Worm (Caenorhabditis elegans): ENCODE data around the gene Y44A6D.3.

Y44A6D.3 gene

DNA sequence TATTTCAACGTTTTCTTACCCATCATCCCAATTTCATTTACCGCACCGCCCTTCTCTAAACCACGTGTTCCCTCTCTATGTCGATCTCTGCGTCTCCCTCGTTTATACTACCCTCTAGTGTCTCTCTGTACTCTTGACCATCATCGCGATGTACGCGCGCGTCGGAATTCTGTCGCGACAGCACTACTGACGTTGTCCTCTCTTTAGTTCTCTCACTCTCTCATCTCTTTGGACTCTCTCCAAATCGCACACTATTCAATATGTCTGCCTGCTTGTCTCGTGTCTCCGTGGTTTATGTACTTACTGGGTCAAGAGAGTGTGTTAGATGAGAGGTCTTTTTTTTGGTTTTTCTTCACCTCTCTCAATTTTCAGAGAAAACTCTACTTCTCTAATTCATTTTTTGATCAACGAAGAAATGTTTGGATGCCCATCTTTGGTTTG is 13.9 kb downstream of the Y44A6D.3 start (continued):
- TF ChIP-seq lim-7 (GFP tag; IDR thresholded peaks at IDR 0.05) (peak; percentile 20; the same call in 1 of the 2 replicates), daf-16 (GFP tag; optimal IDR thresholded peaks at IDR 0.05) (peak; percentile 80 to 84), daf-16 (tag; optimal IDR thresholded peaks at IDR 0.05) (peak; percentile 72), ceh-44 (GFP tag; IDR thresholded peaks at IDR 0.05) (no peak), nhr-102 (tag; optimal IDR thresholded peaks at IDR 0.05) (peak; percentile 84), lin-13 (GFP tag; optimal IDR thresholded peaks at IDR 0.05) (peak; percentile 44), daf-8 (GFP tag; IDR thresholded peaks at IDR 0.05) (no peak), lir-3 (tag; optimal IDR thresholded peaks at IDR 0.05) (no peak), hmg-1.1 (GFP tag; IDR thresholded peaks at IDR 0.05) (peak; percentile 97), zip-2 (tag; optimal IDR thresholded peaks at IDR 0.05) (peak; percentile 67), nhr-25 (tag; optimal IDR thresholded peaks at IDR 0.05; ENCODE audit: borderline replicate concordance, insufficient read depth) (peak; percentile 92), aha-1 (tag) (peak; percentile 100), ces-1 (GFP tag; optimal IDR thresholded peaks at IDR 0.05) (peak; percentile 69), nhr-41 (GFP tag; IDR thresholded peaks at IDR 0.05) (peak; percentile 72; the same call in 1 of the 2 replicates), T20F7.1 (GFP tag; optimal IDR thresholded peaks at IDR 0.05) (peak; percentile 71), nhr-42 (GFP tag; IDR thresholded peaks at IDR 0.05) (peak; percentile 76; the same call in 1 of the 2 replicates), arid-1 (GFP tag; conservative IDR thresholded peaks at IDR 0.05) (peak; percentile 83), F49E8.2 (tag; optimal IDR thresholded peaks at IDR 0.05; ENCODE audit: borderline replicate concordance) (no peak), madf-5 (GFP tag; IDR thresholded peaks at IDR 0.05) (no peak), ceh-32 (tag; optimal IDR thresholded peaks at IDR 0.05; ENCODE audit: poor library complexity) (peak; percentile 69), ama-1 (optimal IDR thresholded peaks at IDR 0.05) (peak; percentile 5), madf-9 (GFP tag; conservative IDR thresholded peaks at IDR 0.05) (peak; percentile 69; the same call in 1 of the 2 replicates), tra-1 (GFP tag; IDR thresholded peaks at IDR 0.05) (peak; percentile 74), unc-62 (GFP tag; optimal IDR thresholded peaks at IDR 0.05 in 1 of 2) (peak in 1 of 2 experiments; percentile 100), unc-62 (tag; optimal IDR thresholded peaks at IDR 0.05) (no peak), unc-130 (GFP tag; optimal IDR thresholded peaks at IDR 0.05) (peak; percentile 8), saeg-2 (GFP tag; IDR thresholded peaks at IDR 0.05) (peak; percentile 84), T26A8.4 (GFP tag; IDR thresholded peaks at IDR 0.05) (peak; percentile 84), nhr-48 (tag; optimal IDR thresholded peaks at IDR 0.05) (peak; percentile 97), ceh-82 (tag; optimal IDR thresholded peaks at IDR 0.05) (no peak), attf-4 (tag; optimal IDR thresholded peaks at IDR 0.05) (no peak), rbr-2 (tag; optimal IDR thresholded peaks at IDR 0.05) (peak; percentile 97), nhr-237 (tag; optimal IDR thresholded peaks at IDR 0.05) (no peak), Y75B8A.6 (GFP tag; IDR thresholded peaks at IDR 0.05) (no peak), skn-1 (tag; optimal IDR thresholded peaks at IDR 0.05) (no peak), lin-29 (GFP tag; IDR thresholded peaks at IDR 0.05) (peak; percentile 62), mxl-3 (GFP tag; optimal IDR thresholded peaks at IDR 0.05) (peak; percentile 99), egl-43 (GFP tag; IDR thresholded peaks at IDR 0.05) (peak; percentile 93), ctbp-1 (GFP tag; IDR thresholded peaks at IDR 0.05) (peak; percentile 96), set-16 (GFP tag; IDR thresholded peaks at IDR 0.05) (peak; percentile 76), duxl-1 (tag; optimal IDR thresholded peaks at IDR 0.05; ENCODE audit: poor library complexity) (peak; percentile 83), nhr-111 (GFP tag; optimal IDR thresholded peaks at IDR 0.05) (no peak), daf-12 (tag; optimal IDR thresholded peaks at IDR 0.05) (no peak), hlh-11 (tag; optimal IDR thresholded peaks at IDR 0.05) (peak; percentile 98), pha-4 (GFP tag; IDR thresholded peaks at IDR 0.05) (peak; percentile 82), pha-4 (tag; optimal IDR thresholded peaks at IDR 0.05) (peak; percentile 100), F26F4.8 (GFP tag; conservative IDR thresholded peaks at IDR 0.05) (no peak), ZK337.2 (GFP tag; IDR thresholded peaks at IDR 0.05) (no peak), F37D6.2 (tag; optimal IDR thresholded peaks at IDR 0.05) (peak; percentile 89), ZK546.5 (tag; optimal IDR thresholded peaks at IDR 0.05) (peak in 1 of 2 experiments; percentile 36), ceh-28 (tag; optimal IDR thresholded peaks at IDR 0.05) (peak; percentile 6), gei-8 (GFP tag; optimal IDR thresholded peaks at IDR 0.05) (peak; percentile 73)

Data from whole organism, L4 larva.